Fruit fly (Drosophila melanogaster) S2 (cell line): ENCODE data around the gene CG15628.

Experiments
- CG8478 ChIP-seq: fragments of >200 bp; optimal IDR thresholded peaks from 2 replicates; lab custom pipeline; 2018
- CTCF ChIP-seq, 2 experiments: fragments of >200 bp; optimal IDR thresholded peaks; 2 replicates each; lab custom pipeline; 2018

DNA sequence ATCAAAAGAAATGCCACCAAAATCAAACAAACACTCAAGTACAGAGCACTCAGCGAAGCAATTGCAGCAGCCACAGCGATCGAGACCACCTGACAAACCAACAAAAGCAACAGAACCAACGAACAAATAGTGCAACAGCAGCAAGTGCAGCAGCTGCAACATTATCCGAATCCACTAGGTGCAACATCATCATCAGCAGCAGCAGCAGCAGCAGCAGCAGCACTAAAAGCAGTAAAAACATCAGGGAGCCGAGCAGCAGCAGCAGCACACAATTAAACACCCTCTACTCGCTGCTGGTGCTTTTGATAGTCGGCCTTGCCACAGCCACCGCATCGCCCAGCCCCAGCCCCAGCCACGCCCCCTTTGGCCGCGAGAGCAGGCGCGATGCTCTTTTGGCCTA is 43.8 kb downstream of the CG15628 start:
- TF ChIP-seq CTCF (optimal IDR thresholded peaks at IDR 0.05; lab: Kevin White, UChicago) (no peak), CG8478 (no peak)
